Worm (Caenorhabditis elegans) whole organism, midembryonic: ENCODE results near the gene rig-4.

ENCODE experiments used
- T22C8.4 ChIP-seq: fragments of 200-800 bp; sonication (Bioruptor generic); IDR thresholded peaks from 2 replicates; pipeline ENCODE4 v1.3.6; 2022; ENCODE audit warnings: missing genetic modification characterization, missing compliant biosample characterization
- cog-1 ChIP-seq: sonication (generic microtip); optimal IDR thresholded peaks from 2 replicates; lab custom pipeline; 2016; ENCODE audit warnings: missing genetic modification characterization, missing compliant biosample characterization
- flt-1 ChIP-seq: fragments of 200-800 bp; sonication (Bioruptor generic); IDR thresholded peaks from 2 replicates; pipeline ENCODE4 v1.3.6; 2022; ENCODE audit warnings: missing genetic modification characterization, missing compliant biosample characterization
- klf-2 ChIP-seq: fragments of 200-800 bp; sonication (Bioruptor generic); conservative IDR thresholded peaks from 2 replicates; pipeline ENCODE4 v1.3.6; 2022; ENCODE audit warnings: missing genetic modification reagents, missing genetic modification characterization, missing compliant biosample characterization
- med-1 ChIP-seq: sonication (generic microtip); optimal IDR thresholded peaks from 2 replicates; lab custom pipeline; 2017; ENCODE audit warnings: missing genetic modification characterization, mild to moderate bottlenecking, missing compliant biosample characterization, antibody characterized with exemption, missing genetic modification reagents; ENCODE audit not compliant: insufficient read depth
- ref-1 ChIP-seq: fragments of 200-800 bp; sonication (Bioruptor generic); conservative IDR thresholded peaks from 2 replicates; pipeline ENCODE4 v1.3.6; 2022; ENCODE audit warnings: missing genetic modification reagents, missing genetic modification characterization, missing compliant biosample characterization
- tab-1 ChIP-seq: fragments of 200-800 bp; sonication (Bioruptor generic); IDR thresholded peaks from 2 replicates; pipeline ENCODE4 v1.3.6; 2022; ENCODE audit warnings: missing genetic modification characterization, missing compliant biosample characterization
- ztf-23 ChIP-seq: fragments of 200-800 bp; sonication (Bioruptor generic); IDR thresholded peaks from 2 replicates; pipeline ENCODE4 v1.3.6; 2022; ENCODE audit warnings: missing genetic modification reagents, missing genetic modification characterization, missing compliant biosample characterization
- ztf-29 ChIP-seq: fragments of 200-800 bp; sonication (Bioruptor generic); IDR thresholded peaks from 2 replicates; pipeline ENCODE4 v1.3.6; 2022; ENCODE audit warnings: missing genetic modification reagents, missing genetic modification characterization, missing compliant biosample characterization

Gene rig-4

ce11 chrIV:8004019-8004418, at the start of gene rig-4:
Gene rig-4 (minus strand): TSS chrIV:8004119.
- TF ChIP-seq ref-1 (GFP tag; lab: Robert Waterston, UW) (no peak), ztf-29 (GFP tag; lab: Robert Waterston, UW) (no peak), flt-1 (GFP tag; lab: Robert Waterston, UW) (no peak), tab-1 (GFP tag; lab: Robert Waterston, UW) (no peak), T22C8.4 (GFP tag; lab: Robert Waterston, UW) (no peak), med-1 (GFP tag; lab: Kevin White, UChicago) (no peak), klf-2 (GFP tag; lab: Robert Waterston, UW) (no peak), cog-1 (tag; lab: Kevin White, UChicago) (no peak), ztf-23 (no peak)

DNA sequence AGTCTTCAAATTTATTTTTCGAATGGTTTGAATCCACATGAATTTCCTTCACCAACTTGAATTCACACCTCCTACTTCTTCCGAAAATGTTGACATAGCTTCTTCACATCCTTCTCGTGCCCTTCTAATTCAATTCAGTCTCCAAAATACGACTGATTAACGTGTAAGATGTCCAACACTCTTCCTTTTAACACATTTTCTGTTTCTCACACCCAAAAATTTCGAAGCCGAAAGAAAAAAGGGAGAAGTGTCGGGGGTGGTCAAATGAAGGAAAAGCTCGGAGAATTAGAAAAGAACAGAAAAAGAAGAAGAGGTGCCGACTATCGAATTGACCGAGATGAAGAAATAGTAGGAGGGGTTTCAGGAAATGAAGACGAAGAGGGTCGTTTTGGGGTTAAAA, 48.8 kb upstream of the rig-4 start:
- TF ChIP-seq T22C8.4 (GFP tag; lab: Robert Waterston, UW) (no peak), ref-1 (GFP tag; lab: Robert Waterston, UW) (no peak), flt-1 (GFP tag; lab: Robert Waterston, UW) (no peak), med-1 (GFP tag; lab: Kevin White, UChicago) (no peak), cog-1 (tag; lab: Kevin White, UChicago) (no peak), ztf-29 (GFP tag; lab: Robert Waterston, UW) (no peak), tab-1 (GFP tag; lab: Robert Waterston, UW) (no peak), ztf-23 (no peak), klf-2 (GFP tag; lab: Robert Waterston, UW) (no peak)

- TF ChIP-seq ref-1 (GFP tag; lab: Robert Waterston, UW) (no peak), tab-1 (GFP tag; lab: Robert Waterston, UW) (no peak), med-1 (GFP tag; lab: Kevin White, UChicago) (no peak), flt-1 (GFP tag; lab: Robert Waterston, UW) (no peak), T22C8.4 (GFP tag; lab: Robert Waterston, UW) (no peak), cog-1 (tag; lab: Kevin White, UChicago) (no peak), ztf-23 (no peak), ztf-29 (GFP tag; lab: Robert Waterston, UW) (no peak), klf-2 (GFP tag; lab: Robert Waterston, UW) (no peak)
Observed at ce11 chrIV:8048083-8048482, 44.2 kb upstream of the rig-4 start.

ce11 chrIV:8044574-8044973, 40.7 kb upstream of the rig-4 start, which contains the start of gene nhr-258:
Gene nhr-258 (plus strand): TSS chrIV:8044938.
- TF ChIP-seq klf-2 (GFP tag; lab: Robert Waterston, UW) (no peak), flt-1 (GFP tag; lab: Robert Waterston, UW) (no peak), med-1 (GFP tag; lab: Kevin White, UChicago) (no peak), cog-1 (tag; lab: Kevin White, UChicago) (no peak), tab-1 (GFP tag; lab: Robert Waterston, UW) (no peak), ref-1 (GFP tag; lab: Robert Waterston, UW) (no peak), ztf-29 (GFP tag; lab: Robert Waterston, UW) (no peak), ztf-23 (no peak), T22C8.4 (GFP tag; lab: Robert Waterston, UW) (no peak)

- TF ChIP-seq ztf-29 (GFP tag; lab: Robert Waterston, UW) (no peak), flt-1 (GFP tag; lab: Robert Waterston, UW) (no peak), ztf-23 (no peak), cog-1 (tag; lab: Kevin White, UChicago) (no peak), T22C8.4 (GFP tag; lab: Robert Waterston, UW) (no peak), ref-1 (GFP tag; lab: Robert Waterston, UW) (no peak), klf-2 (GFP tag; lab: Robert Waterston, UW) (no peak), med-1 (GFP tag; lab: Kevin White, UChicago) (no peak), tab-1 (GFP tag; lab: Robert Waterston, UW) (no peak)
Observed at ce11 chrIV:8043722-8044121, 39.8 kb upstream of the rig-4 start.

ce11 chrIV:8042897-8043296, 39.0 kb upstream of the rig-4 start:
- no peak for TF ChIP-seq ref-1 (GFP tag; lab: Robert Waterston, UW)
- TF ChIP-seq ztf-29 (GFP tag; lab: Robert Waterston, UW) = no peak
- TF ChIP-seq cog-1 (tag; lab: Kevin White, UChicago) = no peak

ce11 chrIV:8042005-8042404, 38.1 kb upstream of the rig-4 start:
- no peak for TF ChIP-seq klf-2 (GFP tag; lab: Robert Waterston, UW)
- no peak for TF ChIP-seq cog-1 (tag; lab: Kevin White, UChicago)
- TF ChIP-seq ztf-23 = no peak
- no peak for TF ChIP-seq ztf-29 (GFP tag; lab: Robert Waterston, UW)
- TF ChIP-seq flt-1 (GFP tag; lab: Robert Waterston, UW) = no peak
- TF ChIP-seq ref-1 (GFP tag; lab: Robert Waterston, UW) = no peak
- no peak for TF ChIP-seq med-1 (GFP tag; lab: Kevin White, UChicago)
- no peak for TF ChIP-seq T22C8.4 (GFP tag; lab: Robert Waterston, UW)
- no peak for TF ChIP-seq tab-1 (GFP tag; lab: Robert Waterston, UW)

ce11 chrIV:8040610-8041317, 36.8 kb upstream of the rig-4 start:
- TF ChIP-seq T22C8.4 (GFP tag; lab: Robert Waterston, UW) (no peak), ztf-23 (no peak), ref-1 (GFP tag; lab: Robert Waterston, UW) (no peak), tab-1 (GFP tag; lab: Robert Waterston, UW) (no peak), cog-1 (tag; lab: Kevin White, UChicago) (no peak), flt-1 (GFP tag; lab: Robert Waterston, UW) (no peak), ztf-29 (GFP tag; lab: Robert Waterston, UW) (no peak), klf-2 (GFP tag; lab: Robert Waterston, UW) (no peak), med-1 (GFP tag; lab: Kevin White, UChicago) (no peak)

DNA sequence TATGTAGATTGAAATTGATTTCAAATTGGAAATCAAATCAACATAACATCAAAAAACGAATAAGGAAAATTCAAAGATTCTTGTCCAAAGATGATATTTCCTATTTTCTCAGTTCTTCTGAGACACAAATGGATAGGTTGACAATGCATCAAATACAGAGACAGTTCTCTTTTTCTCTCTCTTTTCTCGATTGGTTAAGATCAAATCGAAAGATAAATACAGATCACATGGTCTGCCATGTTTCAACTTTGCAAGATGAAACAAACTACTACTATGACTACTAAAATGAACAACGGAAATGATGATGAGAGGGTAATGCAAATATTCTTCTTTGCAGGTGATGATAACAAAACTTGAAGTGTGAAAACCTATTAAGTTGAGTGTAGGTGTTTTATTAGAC, 32.6 kb upstream of the rig-4 start:
- no peak for TF ChIP-seq ztf-29 (GFP tag; lab: Robert Waterston, UW)
- TF ChIP-seq klf-2 (GFP tag; lab: Robert Waterston, UW) = no peak
- TF ChIP-seq cog-1 (tag; lab: Kevin White, UChicago) = no peak
- TF ChIP-seq ref-1 (GFP tag; lab: Robert Waterston, UW) = no peak
- TF ChIP-seq med-1 (GFP tag; lab: Kevin White, UChicago) = no peak
- no peak for TF ChIP-seq flt-1 (GFP tag; lab: Robert Waterston, UW)
- TF ChIP-seq T22C8.4 (GFP tag; lab: Robert Waterston, UW) = no peak
- TF ChIP-seq tab-1 (GFP tag; lab: Robert Waterston, UW) = no peak
- TF ChIP-seq ztf-23 = no peak
